Fruit fly (Drosophila melanogaster) whole organism, pupa: ENCODE data around the gene Spase12.

Source experiments
- CG10348 ChIP-seq: fragments of 200-800 bp; sonication (Bioruptor generic); IDR thresholded peaks from 2 replicates; pipeline ENCODE4 v1.3.6; 2022; ENCODE audit warnings: missing biosample characterization, missing genetic modification characterization
- CG12605 ChIP-seq: fragments of 200-800 bp; sonication (Bioruptor generic); IDR thresholded peaks from 2 replicates; pipeline ENCODE4 v1.3.6; 2022; ENCODE audit warnings: missing biosample characterization, missing genetic modification characterization
- CG13204 ChIP-seq: fragments of 200-800 bp; sonication (Bioruptor generic); optimal IDR thresholded peaks from 2 replicates; lab custom pipeline; 2018; ENCODE audit warnings: missing biosample characterization, mild to moderate bottlenecking, missing genetic modification characterization, moderate library complexity
- CG14655 ChIP-seq: fragments of 200-800 bp; sonication (Bioruptor generic); optimal IDR thresholded peaks from 3 replicates; lab custom pipeline; 2017; ENCODE audit warnings: mild to moderate bottlenecking, missing biosample characterization, missing genetic modification reagents, missing genetic modification characterization
- CG15710 ChIP-seq: fragments of 200-800 bp; sonication (Bioruptor generic); optimal IDR thresholded peaks from 2 replicates; lab custom pipeline; 2018; ENCODE audit warnings: missing biosample characterization, mild to moderate bottlenecking, missing genetic modification characterization, moderate library complexity
- CG17806 ChIP-seq: fragments of 200-800 bp; sonication (Bioruptor generic); optimal IDR thresholded peaks from 2 replicates; lab custom pipeline; 2018; ENCODE audit warnings: missing biosample characterization, mild to moderate bottlenecking, missing genetic modification characterization, moderate library complexity
- CG32121 ChIP-seq: fragments of 200-800 bp; sonication (Bioruptor generic); IDR thresholded peaks from 2 replicates; pipeline ENCODE4 v1.3.6; 2022; ENCODE audit warnings: missing biosample characterization, missing genetic modification characterization
- CG34367 ChIP-seq: fragments of 200-800 bp; sonication (Bioruptor generic); optimal IDR thresholded peaks from 2 replicates; lab custom pipeline; 2018; ENCODE audit warnings: missing biosample characterization, mild to moderate bottlenecking, missing genetic modification characterization
- CG4496 ChIP-seq: fragments of 200-800 bp; sonication (Bioruptor generic); IDR thresholded peaks from 3 replicates; pipeline ENCODE4 v1.3.6; 2022; ENCODE audit warnings: missing biosample characterization, missing genetic modification characterization
- CG8159 ChIP-seq: fragments of 200-800 bp; sonication (Bioruptor generic); optimal IDR thresholded peaks from 3 replicates; lab custom pipeline; 2018; ENCODE audit warnings: missing biosample characterization, mild to moderate bottlenecking, missing genetic modification characterization, moderate library complexity
- CG8301 ChIP-seq: fragments of 200-800 bp; sonication (Bioruptor generic); optimal IDR thresholded peaks from 2 replicates; lab custom pipeline; 2018; ENCODE audit warnings: missing biosample characterization, mild to moderate bottlenecking, missing genetic modification characterization
- CG9948 ChIP-seq: fragments of 200-800 bp; sonication (Bioruptor generic); optimal IDR thresholded peaks from 2 replicates; lab custom pipeline; 2018; ENCODE audit warnings: missing biosample characterization, mild to moderate bottlenecking, missing genetic modification characterization, moderate library complexity
- D1 ChIP-seq: fragments of 200-800 bp; sonication (Bioruptor generic); optimal IDR thresholded peaks from 2 replicates; lab custom pipeline; 2018; ENCODE audit warnings: missing biosample characterization, mild to moderate bottlenecking, missing genetic modification characterization, moderate library complexity
- EcR ChIP-seq: fragments of 200-800 bp; sonication (Bioruptor generic); optimal IDR thresholded peaks from 3 replicates; lab custom pipeline; 2019; ENCODE audit warnings: missing biosample characterization, missing genetic modification characterization, mild to moderate bottlenecking, moderate library complexity, missing genetic modification reagents
- Ets98B ChIP-seq: fragments of 200-800 bp; sonication (Bioruptor generic); IDR thresholded peaks from 2 replicates; pipeline ENCODE4 v1.3.6; 2022; ENCODE audit warnings: missing biosample characterization, missing genetic modification characterization
- Pif1A ChIP-seq: fragments of 200-800 bp; sonication (Bioruptor generic); optimal IDR thresholded peaks from 3 replicates; lab custom pipeline; 2016; ENCODE audit warnings: missing biosample characterization, missing genetic modification characterization
- Pif1B ChIP-seq: fragments of 200-800 bp; sonication (Bioruptor generic); optimal IDR thresholded peaks from 3 replicates; lab custom pipeline; 2016; ENCODE audit warnings: missing biosample characterization, missing genetic modification characterization
- Snoo ChIP-seq: fragments of 200-800 bp; sonication (Bioruptor generic); optimal IDR thresholded peaks from 3 replicates; lab custom pipeline; 2017; ENCODE audit warnings: missing biosample characterization, mild to moderate bottlenecking, missing genetic modification characterization, inconsistent platforms
- fd96Ca ChIP-seq: fragments of 200-800 bp; sonication (Bioruptor generic); IDR thresholded peaks from 3 replicates; pipeline ENCODE4 v1.3.6; 2022; ENCODE audit warnings: missing biosample characterization, missing genetic modification characterization
- gl ChIP-seq: fragments of 200-800 bp; sonication (Bioruptor generic); optimal IDR thresholded peaks from 2 replicates; lab custom pipeline; 2018; ENCODE audit warnings: missing biosample characterization, mild to moderate bottlenecking, missing genetic modification characterization
- rn ChIP-seq: fragments of 200-800 bp; sonication (Bioruptor generic); IDR thresholded peaks from 2 replicates; pipeline ENCODE4 v1.3.6; 2022; ENCODE audit warnings: missing biosample characterization, missing genetic modification characterization

Gene Spase12

DNA sequence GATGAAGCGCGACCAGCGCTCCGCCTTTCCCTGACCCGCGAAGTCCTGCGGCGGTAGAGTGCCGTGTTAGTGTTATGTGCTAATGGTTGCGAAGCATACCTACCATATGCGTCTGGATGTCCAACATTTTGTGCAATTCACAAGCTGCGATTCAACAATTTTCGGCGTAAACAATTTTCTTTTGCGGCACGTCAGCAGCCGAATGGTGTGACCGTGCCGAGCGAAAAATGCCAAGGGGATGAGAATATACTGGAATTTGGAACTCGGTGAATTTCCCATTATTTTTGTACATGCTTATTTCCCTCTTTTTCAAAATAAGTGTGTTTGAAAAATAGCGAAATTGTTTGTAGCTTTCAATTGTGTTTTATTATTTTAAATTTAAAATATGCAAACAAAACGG, at the start of gene Spase12:
Gene Spase12, minus strand, starts transcription at position 239 of the 400 bp plus-strand sequence.
- no peak for TF ChIP-seq CG9948 (tag; lab: Kevin White, UChicago)
- TF ChIP-seq Pif1B (GFP tag; lab: Kevin White, UChicago): no peak
- no peak for TF ChIP-seq CG10348 (GFP tag; lab: Robert Waterston, UW)
- TF ChIP-seq Pif1A (GFP tag; lab: Kevin White, UChicago): no peak
- TF ChIP-seq Snoo (tag; lab: Kevin White, UChicago): no peak
- TF ChIP-seq D1 (tag; lab: Kevin White, UChicago): no peak
- TF ChIP-seq CG14655 (GFP tag; lab: Kevin White, UChicago): no peak
- no peak for TF ChIP-seq CG13204 (GFP tag; lab: Kevin White, UChicago)
- no peak for TF ChIP-seq CG15710 (tag; lab: Kevin White, UChicago)
- TF ChIP-seq CG32121 (GFP tag; lab: Robert Waterston, UW): no peak

DNA sequence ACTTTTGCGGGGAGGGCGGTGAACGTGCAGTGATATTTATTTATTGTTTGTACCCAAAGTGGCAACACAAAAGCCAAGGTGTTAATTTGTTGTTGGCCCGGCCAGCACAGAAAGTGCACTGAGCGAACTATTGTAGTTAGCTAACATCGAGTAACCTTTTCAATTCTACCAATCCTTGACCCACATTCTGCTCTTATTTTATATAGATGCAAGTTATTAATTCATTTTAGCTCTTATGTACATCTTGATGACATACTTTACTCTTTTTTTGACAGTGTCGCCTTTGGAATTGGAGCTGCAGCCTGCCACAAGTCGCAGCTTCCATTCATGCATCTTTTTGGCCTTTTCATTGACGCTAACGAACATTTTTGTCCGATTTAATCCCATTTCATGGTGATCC, 47.5 kb upstream of the Spase12 start:
- TF ChIP-seq EcR (no peak), CG9948 (tag; lab: Kevin White, UChicago) (peak; percentile 44), fd96Ca (GFP tag; lab: Robert Waterston, UW) (peak; percentile 44; the same call in 1 of the 3 replicates), CG4496 (GFP tag; lab: Robert Waterston, UW) (no peak; the same call in 2 of the 3 replicates), Ets98B (GFP tag; lab: Robert Waterston, UW) (0 out of 2 replicates have a peak, but pooled peaks have one; percentile 13), rn (GFP tag; lab: Robert Waterston, UW) (no peak), CG8301 (tag; lab: Kevin White, UChicago) (peak; percentile 23), CG8159 (peak; percentile 53), CG32121 (GFP tag; lab: Robert Waterston, UW) (no peak), D1 (tag; lab: Kevin White, UChicago) (no peak), Snoo (tag; lab: Kevin White, UChicago) (peak; percentile 50), CG34367 (tag; lab: Kevin White, UChicago) (peak; percentile 21), CG15710 (tag; lab: Kevin White, UChicago) (peak; percentile 26), CG10348 (GFP tag; lab: Robert Waterston, UW) (no peak), CG17806 (peak; percentile 38), Pif1A (GFP tag; lab: Kevin White, UChicago) (peak; percentile 54), CG13204 (GFP tag; lab: Kevin White, UChicago) (no peak), Pif1B (GFP tag; lab: Kevin White, UChicago) (peak; percentile 1), CG14655 (GFP tag; lab: Kevin White, UChicago) (peak; percentile 47), gl (tag; lab: Kevin White, UChicago) (no peak), CG12605 (no peak)

DNA sequence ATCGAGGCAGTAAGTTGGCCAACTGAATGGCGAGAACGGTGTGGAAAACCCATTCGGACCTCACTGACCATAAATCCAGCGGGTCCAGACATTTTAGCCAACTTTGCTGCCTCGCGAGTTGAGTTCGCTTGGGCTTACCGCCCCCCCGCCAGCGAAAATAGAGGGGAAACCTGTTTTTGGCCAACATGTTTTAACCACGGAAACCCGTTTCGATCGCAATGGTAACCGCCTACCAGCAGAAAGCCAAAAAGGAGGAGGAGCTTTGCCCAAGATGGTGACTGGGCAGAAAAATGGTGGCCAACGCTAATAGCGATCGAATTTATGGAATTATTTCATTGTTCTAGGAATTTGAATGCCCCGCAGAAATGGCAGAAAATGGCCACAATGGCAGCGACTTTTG, 35.6 kb upstream of the Spase12 start:
- TF ChIP-seq Pif1A (GFP tag; lab: Kevin White, UChicago) (no peak), CG14655 (GFP tag; lab: Kevin White, UChicago) (no peak), gl (tag; lab: Kevin White, UChicago) (peak; percentile 7), CG8159 (no peak)

DNA sequence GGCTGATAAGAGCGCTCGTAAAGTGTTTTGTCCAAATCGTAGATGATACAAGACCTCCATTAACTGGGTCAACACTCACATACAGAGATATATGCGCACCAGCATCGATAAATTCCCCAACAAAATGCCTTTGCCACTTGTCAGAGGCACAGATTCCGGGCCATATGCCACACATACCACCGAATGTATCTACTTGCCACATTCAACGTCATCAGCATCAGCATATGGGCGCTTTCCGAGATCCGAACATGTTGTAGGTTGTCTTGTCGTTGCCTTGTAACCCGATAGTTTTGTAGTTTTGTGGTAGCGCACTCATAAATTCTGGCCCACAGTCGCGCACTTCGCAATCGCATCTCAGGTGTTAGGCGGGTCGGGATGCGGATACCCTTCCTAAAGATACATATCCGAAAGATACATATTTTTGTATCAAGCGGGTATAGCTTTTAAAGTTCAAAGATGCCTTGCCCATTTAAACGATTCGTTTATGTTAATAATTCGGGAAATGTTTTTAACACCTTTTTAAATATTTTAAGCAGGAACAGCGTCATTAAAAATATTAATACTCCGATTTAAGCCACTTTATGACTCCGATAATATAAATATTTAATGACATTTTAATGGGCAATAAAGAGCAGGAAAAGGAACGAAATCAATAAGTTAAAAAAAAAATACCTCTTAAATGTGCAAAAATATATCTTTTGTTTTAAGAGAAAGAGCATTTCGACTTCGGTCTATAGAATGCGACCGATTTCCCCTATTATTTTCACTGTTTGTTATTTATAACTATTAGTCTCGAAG, 33.2 kb upstream of the Spase12 start:
- TF ChIP-seq CG15710 (tag; lab: Kevin White, UChicago) (no peak), CG9948 (tag; lab: Kevin White, UChicago) (no peak), CG32121 (GFP tag; lab: Robert Waterston, UW) (no peak), EcR (no peak), CG13204 (GFP tag; lab: Kevin White, UChicago) (no peak), CG12605 (no peak), CG4496 (GFP tag; lab: Robert Waterston, UW) (no peak), gl (tag; lab: Kevin White, UChicago) (no peak), D1 (tag; lab: Kevin White, UChicago) (no peak), Snoo (tag; lab: Kevin White, UChicago) (no peak)

DNA sequence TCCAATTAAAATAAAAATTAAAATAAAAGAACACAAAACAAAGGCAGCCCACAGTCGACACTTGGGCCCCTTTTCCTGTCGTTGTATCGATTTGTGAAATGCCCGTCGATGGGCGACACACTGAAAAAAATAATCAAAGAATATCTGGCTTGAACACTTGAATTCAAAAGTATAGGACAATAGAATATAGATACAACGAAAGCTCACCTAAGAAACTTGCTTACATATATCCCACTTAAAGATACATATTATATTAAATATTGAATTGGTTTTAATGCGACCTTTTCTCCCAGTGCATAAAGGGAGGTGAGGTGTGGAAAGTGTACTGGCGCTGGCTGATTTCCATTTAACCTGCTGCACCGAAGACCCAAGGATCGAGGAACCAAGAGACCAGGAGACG, 31.2 kb upstream of the Spase12 start:
- TF ChIP-seq Pif1B (GFP tag; lab: Kevin White, UChicago) (peak; percentile 29), D1 (tag; lab: Kevin White, UChicago) (no peak), CG15710 (tag; lab: Kevin White, UChicago) (peak; percentile 68), CG32121 (GFP tag; lab: Robert Waterston, UW) (no peak), CG13204 (GFP tag; lab: Kevin White, UChicago) (peak; percentile 4), CG8301 (tag; lab: Kevin White, UChicago) (peak; percentile 41), rn (GFP tag; lab: Robert Waterston, UW) (no peak), gl (tag; lab: Kevin White, UChicago) (peak; percentile 43), CG12605 (no peak), CG8159 (peak; percentile 84), Ets98B (GFP tag; lab: Robert Waterston, UW) (0 out of 2 replicates have a peak, but pooled peaks have one; percentile 14), EcR (no peak), CG17806 (peak; percentile 80), CG9948 (tag; lab: Kevin White, UChicago) (peak; percentile 72), CG34367 (tag; lab: Kevin White, UChicago) (peak; percentile 52), Pif1A (GFP tag; lab: Kevin White, UChicago) (peak; percentile 41), fd96Ca (GFP tag; lab: Robert Waterston, UW) (peak; percentile 46; the same call in 1 of the 3 replicates), Snoo (tag; lab: Kevin White, UChicago) (peak; percentile 24), CG4496 (GFP tag; lab: Robert Waterston, UW) (0 out of 3 replicates have a peak, but pooled peaks have one; percentile 44), CG14655 (GFP tag; lab: Kevin White, UChicago) (peak; percentile 66), CG10348 (GFP tag; lab: Robert Waterston, UW) (no peak)
